Worm (Caenorhabditis elegans) whole organism, late embryonic: ENCODE data around the gene srh-47.
A peak's percentile ranks its signal among the peaks of the same experiment; 100 is the strongest.

Experiments used
- C08G9.2 ChIP-seq: sonication (generic microtip); optimal IDR thresholded peaks from 2 replicates; lab custom pipeline; 2016; ENCODE audit warnings: mild to moderate bottlenecking, missing genetic modification characterization, moderate library complexity, missing compliant biosample characterization
- F13H6.1 ChIP-seq: sonication (generic microtip); optimal IDR thresholded peaks from 2 replicates; lab custom pipeline; 2016; ENCODE audit warnings: missing genetic modification characterization, missing compliant biosample characterization
- K02D7.2 ChIP-seq: sonication (generic microtip); optimal IDR thresholded peaks from 2 replicates; lab custom pipeline; 2017; ENCODE audit warnings: mild to moderate bottlenecking, missing genetic modification characterization, missing compliant biosample characterization
- K09A11.1 ChIP-seq: sonication (generic microtip); optimal IDR thresholded peaks from 2 replicates; lab custom pipeline; 2017; ENCODE audit warnings: antibody characterized with exemption, mild to moderate bottlenecking, missing genetic modification characterization, missing compliant biosample characterization; ENCODE audit not compliant: insufficient read depth
- T23F11.4 ChIP-seq: fragments of 200-800 bp; sonication (Bioruptor generic); optimal IDR thresholded peaks from 2 replicates; lab custom pipeline; 2018; ENCODE audit warnings: mild to moderate bottlenecking, missing genetic modification characterization, missing compliant biosample characterization
- ahr-1 ChIP-seq: sonication (generic microtip); optimal IDR thresholded peaks from 2 replicates; lab custom pipeline; 2016; ENCODE audit warnings: missing genetic modification characterization, missing compliant biosample characterization
- ama-1 ChIP-seq: fragments of 150-350 bp; optimal IDR thresholded peaks from 2 replicates; lab custom pipeline; 2014
- ceh-2 ChIP-seq: sonication (generic microtip); optimal IDR thresholded peaks from 2 replicates; lab custom pipeline; 2016; ENCODE audit warnings: missing genotype, missing genetic modification characterization, missing compliant biosample characterization
- ceh-30 ChIP-seq: fragments of 150-350 bp; optimal IDR thresholded peaks from 2 replicates; lab custom pipeline; 2014; ENCODE audit warnings: missing biosample characterization, missing genetic modification characterization
- ceh-31 ChIP-seq: sonication (generic microtip); optimal IDR thresholded peaks from 2 replicates; lab custom pipeline; 2016; ENCODE audit warnings: missing genetic modification characterization, missing compliant biosample characterization
- ceh-34 ChIP-seq: sonication (generic microtip); optimal IDR thresholded peaks from 2 replicates; lab custom pipeline; 2016; ENCODE audit warnings: mild to moderate bottlenecking, missing genetic modification characterization, missing compliant biosample characterization
- ceh-48 ChIP-seq: sonication (generic microtip); optimal IDR thresholded peaks from 2 replicates; lab custom pipeline; 2016; ENCODE audit warnings: missing genetic modification characterization, inconsistent platforms, missing compliant biosample characterization
- ceh-6 ChIP-seq: fragments of 200-800 bp; sonication (Bioruptor generic); optimal IDR thresholded peaks from 2 replicates; lab custom pipeline; 2018; ENCODE audit warnings: mild to moderate bottlenecking, missing genetic modification characterization, missing compliant biosample characterization
- elt-2 ChIP-seq: sonication (generic microtip); optimal IDR thresholded peaks from 2 replicates; lab custom pipeline; 2016; ENCODE audit warnings: missing genetic modification reagents, missing genetic modification characterization, missing compliant biosample characterization
- elt-4 ChIP-seq: sonication (generic microtip); optimal IDR thresholded peaks from 2 replicates; lab custom pipeline; 2016; ENCODE audit warnings: missing genetic modification characterization, missing compliant biosample characterization
- ets-4 ChIP-seq: sonication (generic microtip); optimal IDR thresholded peaks from 2 replicates; lab custom pipeline; 2016; ENCODE audit warnings: missing genetic modification characterization, missing compliant biosample characterization
- eyg-1 ChIP-seq: sonication (generic microtip); optimal IDR thresholded peaks from 2 replicates; lab custom pipeline; 2016; ENCODE audit warnings: missing genotype, missing genetic modification characterization, missing compliant biosample characterization
- fkh-10 ChIP-seq: fragments of 150-350 bp; optimal IDR thresholded peaks from 2 replicates; lab custom pipeline; 2014; ENCODE audit warnings: missing biosample characterization, missing genetic modification reagents, missing genetic modification characterization
- fkh-6 ChIP-seq: sonication (generic microtip); optimal IDR thresholded peaks from 2 replicates; lab custom pipeline; 2016; ENCODE audit warnings: missing genetic modification characterization, missing compliant biosample characterization
- gmeb-2 ChIP-seq: sonication (generic microtip); optimal IDR thresholded peaks from 2 replicates; lab custom pipeline; 2016; ENCODE audit warnings: missing genetic modification characterization, inconsistent platforms, missing compliant biosample characterization
- hlh-13 ChIP-seq: fragments of 200-800 bp; sonication (Bioruptor generic); optimal IDR thresholded peaks from 2 replicates; lab custom pipeline; 2018; ENCODE audit warnings: mild to moderate bottlenecking, missing genetic modification characterization, missing compliant biosample characterization
- lim-6 ChIP-seq: sonication (generic microtip); optimal IDR thresholded peaks from 2 replicates; lab custom pipeline; 2016; ENCODE audit warnings: missing genetic modification characterization, missing compliant biosample characterization
- madf-2 ChIP-seq: sonication (generic microtip); optimal IDR thresholded peaks from 2 replicates; lab custom pipeline; 2017; ENCODE audit warnings: missing genetic modification characterization, missing compliant biosample characterization
- nhr-11 ChIP-seq: fragments of 150-350 bp; optimal IDR thresholded peaks from 2 replicates; lab custom pipeline; 2014; ENCODE audit warnings: missing biosample characterization, missing genetic modification characterization
- nhr-232 ChIP-seq: sonication (generic microtip); optimal IDR thresholded peaks from 2 replicates; lab custom pipeline; 2016; ENCODE audit warnings: missing genetic modification characterization, missing compliant biosample characterization
- npax-4 ChIP-seq: sonication (generic microtip); optimal IDR thresholded peaks from 2 replicates; lab custom pipeline; 2016; ENCODE audit warnings: missing genetic modification characterization, missing compliant biosample characterization
- pat-9 ChIP-seq: fragments of 200-800 bp; sonication (Bioruptor generic); optimal IDR thresholded peaks from 2 replicates; lab custom pipeline; 2018; ENCODE audit warnings: mild to moderate bottlenecking, missing genetic modification characterization, moderate library complexity, missing compliant biosample characterization
- pha-4 ChIP-seq: fragments of 150-350 bp; optimal IDR thresholded peaks from 2 replicates; lab custom pipeline; 2018; ENCODE audit warnings: missing biosample characterization, missing genetic modification reagents, missing genetic modification characterization
- pros-1 ChIP-seq: fragments of 150-350 bp; optimal IDR thresholded peaks from 2 replicates; lab custom pipeline; 2014; ENCODE audit warnings: missing biosample characterization, missing genetic modification reagents, missing genetic modification characterization
- ref-2 ChIP-seq: sonication (generic microtip); optimal IDR thresholded peaks from 2 replicates; lab custom pipeline; 2016; ENCODE audit warnings: missing genetic modification characterization, missing compliant biosample characterization
- rnt-1 ChIP-seq: sonication (generic microtip); optimal IDR thresholded peaks from 2 replicates; lab custom pipeline; 2016; ENCODE audit warnings: missing genetic modification characterization, missing compliant biosample characterization
- sdc-2 ChIP-seq: sonication (generic microtip); optimal IDR thresholded peaks from 2 replicates; lab custom pipeline; 2016; ENCODE audit warnings: missing genotype, missing genetic modification characterization, missing compliant biosample characterization
- sox-4 ChIP-seq: sonication (generic microtip); optimal IDR thresholded peaks from 2 replicates; lab custom pipeline; 2017; ENCODE audit warnings: mild to moderate bottlenecking, missing genetic modification characterization, inconsistent platforms, missing compliant biosample characterization
- tbx-2 ChIP-seq: sonication (generic microtip); optimal IDR thresholded peaks from 2 replicates; lab custom pipeline; 2016; ENCODE audit warnings: missing genetic modification characterization, missing compliant biosample characterization
- unc-3 ChIP-seq, 2 experiments: fragments of 200-800 bp in 1 of 2; sonication (Bioruptor generic) in 1 of 2; sonication (generic microtip) in 1 of 2; conservative IDR thresholded peaks in 1 of 2; optimal IDR thresholded peaks in 1 of 2; 2 replicates each; pipeline versions ENCODE4 v1.3.6 to Lab custom; 2016 to 2022; ENCODE audit warnings: missing compliant biosample characterization in 2 of 2, missing genetic modification characterization in 2 of 2, missing genetic modification reagents in 1 of 2
- zip-5 ChIP-seq: sonication (generic microtip); optimal IDR thresholded peaks from 2 replicates; lab custom pipeline; 2016; ENCODE audit warnings: missing genetic modification characterization, missing compliant biosample characterization

Gene srh-47

ce11 chrV:11300539-11300938, at the start of gene srh-47:
TSS of gene srh-47 (minus strand) at chrV:11300639.
- TF ChIP-seq ceh-6 (GFP tag; lab: Kevin White, UChicago) (no peak), madf-2 (tag; lab: Kevin White, UChicago) (no peak), pros-1 (tag; lab: Kevin White, UChicago) (no peak), nhr-232 (tag; lab: Kevin White, UChicago) (no peak), K09A11.1 (tag; lab: Kevin White, UChicago) (no peak), K02D7.2 (tag; lab: Kevin White, UChicago) (no peak), ceh-30 (tag; lab: Kevin White, UChicago) (no peak), sdc-2 (no peak), T23F11.4 (GFP tag; lab: Kevin White, UChicago) (no peak), ref-2 (tag; lab: Kevin White, UChicago) (no peak), tbx-2 (tag; lab: Kevin White, UChicago) (no peak), unc-3 (GFP tag; conservative IDR thresholded peaks at IDR 0.05; lab: Robert Waterston, UW) (no peak), unc-3 (tag; optimal IDR thresholded peaks at IDR 0.05; lab: Kevin White, UChicago) (no peak), eyg-1 (no peak), ets-4 (tag; lab: Kevin White, UChicago) (no peak)

- no peak for TF ChIP-seq pha-4 (tag; lab: Kevin White, UChicago)
- TF ChIP-seq F13H6.1 = no peak
- no peak for TF ChIP-seq elt-2 (tag; lab: Kevin White, UChicago)
- TF ChIP-seq ceh-2 (tag; lab: Kevin White, UChicago) = no peak
- TF ChIP-seq ceh-34 = no peak
- no peak for TF ChIP-seq nhr-11 (tag; lab: Kevin White, UChicago)
- no peak for TF ChIP-seq elt-4 (tag; lab: Kevin White, UChicago)
- no peak for TF ChIP-seq ceh-31
- TF ChIP-seq pat-9 (tag; lab: Kevin White, UChicago) = no peak
- TF ChIP-seq fkh-6 (tag; lab: Kevin White, UChicago) = no peak
- no peak for TF ChIP-seq tbx-2 (tag; lab: Kevin White, UChicago)
- no peak for TF ChIP-seq hlh-13
- TF ChIP-seq sox-4 (tag; lab: Kevin White, UChicago) = no peak
- TF ChIP-seq K09A11.1 (tag; lab: Kevin White, UChicago) = no peak
- TF ChIP-seq lim-6 (tag; lab: Kevin White, UChicago) = no peak
- TF ChIP-seq zip-5 (tag; lab: Kevin White, UChicago) = no peak
- no peak for TF ChIP-seq rnt-1 (tag; lab: Kevin White, UChicago)
- TF ChIP-seq, all 69 proteins: peak for 0
Measured at ce11 chrV:11346912-11347311, 46.5 kb upstream of the srh-47 start, which contains the start of gene grl-7. TSS of gene grl-7 (minus strand) at chrV:11347012.

ce11 chrV:11344816-11345336, 44.4 kb upstream of the srh-47 start:
- TF ChIP-seq pha-4 (tag; lab: Kevin White, UChicago) (no peak), nhr-232 (tag; lab: Kevin White, UChicago) (no peak), C08G9.2 (tag; lab: Kevin White, UChicago) (no peak), madf-2 (tag; lab: Kevin White, UChicago) (no peak), ceh-48 (no peak), elt-4 (tag; lab: Kevin White, UChicago) (no peak), fkh-10 (GFP tag; lab: Kevin White, UChicago) (no peak), nhr-11 (tag; lab: Kevin White, UChicago) (no peak), ama-1 (peak; percentile 75), ahr-1 (tag; lab: Kevin White, UChicago) (no peak), npax-4 (tag; lab: Kevin White, UChicago) (no peak), fkh-6 (tag; lab: Kevin White, UChicago) (no peak), gmeb-2 (tag; lab: Kevin White, UChicago) (peak; percentile 24), K09A11.1 (tag; lab: Kevin White, UChicago) (no peak)

- TF ChIP-seq ceh-48 (no peak), ama-1 (peak; percentile 3)
Measured at ce11 chrV:11344112-11344511, 43.7 kb upstream of the srh-47 start.
